Worm (Caenorhabditis elegans) whole organism, late embryonic: ENCODE results near the gene F16G10.6.

ENCODE experiments used
- T23F11.4 ChIP-seq: fragments of 200-800 bp; sonication (Bioruptor generic); optimal IDR thresholded peaks from 2 replicates; lab custom pipeline; 2018; ENCODE audit warnings: mild to moderate bottlenecking, missing genetic modification characterization, missing compliant biosample characterization
- Y22D7AL.16 ChIP-seq: sonication (generic microtip); optimal IDR thresholded peaks from 2 replicates; lab custom pipeline; 2016; ENCODE audit warnings: missing genetic modification characterization, missing compliant biosample characterization
- ama-1 ChIP-seq: fragments of 150-350 bp; optimal IDR thresholded peaks from 2 replicates; lab custom pipeline; 2014
- ceh-48 ChIP-seq: sonication (generic microtip); optimal IDR thresholded peaks from 2 replicates; lab custom pipeline; 2016; ENCODE audit warnings: missing genetic modification characterization, inconsistent platforms, missing compliant biosample characterization
- ceh-6 ChIP-seq: fragments of 200-800 bp; sonication (Bioruptor generic); optimal IDR thresholded peaks from 2 replicates; lab custom pipeline; 2018; ENCODE audit warnings: mild to moderate bottlenecking, missing genetic modification characterization, missing compliant biosample characterization
- elt-2 ChIP-seq: sonication (generic microtip); optimal IDR thresholded peaks from 2 replicates; lab custom pipeline; 2016; ENCODE audit warnings: missing genetic modification reagents, missing genetic modification characterization, missing compliant biosample characterization
- lin-11 ChIP-seq: fragments of 200-800 bp; sonication (Bioruptor generic); optimal IDR thresholded peaks from 2 replicates; lab custom pipeline; 2018; ENCODE audit warnings: mild to moderate bottlenecking, missing genetic modification characterization, missing compliant biosample characterization
- nhr-11 ChIP-seq: fragments of 150-350 bp; optimal IDR thresholded peaks from 2 replicates; lab custom pipeline; 2014; ENCODE audit warnings: missing biosample characterization, missing genetic modification characterization
- pqm-1 ChIP-seq: sonication (generic microtip); optimal IDR thresholded peaks from 2 replicates; lab custom pipeline; 2016; ENCODE audit warnings: missing genetic modification characterization, missing compliant biosample characterization
- sdc-2 ChIP-seq: sonication (generic microtip); optimal IDR thresholded peaks from 2 replicates; lab custom pipeline; 2016; ENCODE audit warnings: missing genotype, missing genetic modification characterization, missing compliant biosample characterization

DNA sequence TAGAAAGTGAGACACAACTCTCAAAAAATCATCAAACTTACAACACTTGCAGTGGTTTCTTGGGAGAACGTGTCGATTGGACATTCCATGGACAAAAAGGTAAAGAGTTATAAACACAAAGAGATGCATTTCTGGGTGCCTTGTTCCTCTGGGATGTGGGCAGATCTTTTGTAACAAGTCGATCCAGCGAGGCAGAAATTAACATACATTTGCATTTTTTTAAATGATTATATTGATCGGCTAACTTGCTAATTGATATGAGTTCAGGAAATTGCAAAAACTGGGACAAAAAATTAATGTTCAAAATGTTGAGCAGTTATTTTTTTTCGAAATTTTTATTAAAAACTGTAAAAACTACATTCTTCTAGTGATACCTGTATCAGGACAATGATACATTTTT lies at the start of gene F16G10.6:
- TF ChIP-seq ama-1 (no peak), lin-11 (tag; lab: Kevin White, UChicago) (no peak), Y22D7AL.16 (tag; lab: Kevin White, UChicago) (no peak), sdc-2 (tag; lab: Kevin White, UChicago) (no peak), pqm-1 (tag; lab: Kevin White, UChicago) (no peak), nhr-11 (tag; lab: Kevin White, UChicago) (no peak), T23F11.4 (GFP tag; lab: Kevin White, UChicago) (no peak), elt-2 (no peak), ceh-6 (GFP tag; lab: Kevin White, UChicago) (no peak), ceh-48 (tag; lab: Kevin White, UChicago) (no peak)
